Fruit fly (Drosophila melanogaster) whole organism, adult: ENCODE measurements around the gene CG13004.

Source experiments
- CG11617 ChIP-seq: fragments of 200-800 bp; sonication (Bioruptor generic); optimal IDR thresholded peaks from 2 replicates; lab custom pipeline; 2017; ENCODE audit warnings: mild to moderate bottlenecking, missing biosample characterization, missing genetic modification reagents, missing genetic modification characterization
- CG14711 ChIP-seq: fragments of 200-800 bp; sonication (Bioruptor generic); optimal IDR thresholded peaks from 2 replicates; lab custom pipeline; 2018; ENCODE audit warnings: missing biosample characterization, mild to moderate bottlenecking, missing genetic modification characterization, moderate library complexity
- CG1620 ChIP-seq: fragments of 200-800 bp; sonication (Bioruptor generic); optimal IDR thresholded peaks from 2 replicates; lab custom pipeline; 2016; ENCODE audit warnings: missing biosample characterization, missing genetic modification characterization
- CG33017 ChIP-seq: fragments of 200-800 bp; sonication (Bioruptor generic); optimal IDR thresholded peaks from 2 replicates; lab custom pipeline; 2018; ENCODE audit warnings: missing biosample characterization, mild to moderate bottlenecking, missing genetic modification characterization, moderate library complexity
- CG5204 ChIP-seq: fragments of 200-800 bp; sonication (Bioruptor generic); optimal IDR thresholded peaks from 2 replicates; lab custom pipeline; 2016; ENCODE audit warnings: missing biosample characterization, missing genetic modification characterization
- Clk ChIP-seq: fragments of 200-800 bp; sonication (Bioruptor generic); optimal IDR thresholded peaks from 2 replicates; lab custom pipeline; 2017; ENCODE audit warnings: missing biosample characterization, missing genetic modification characterization
- Crg-1 ChIP-seq: fragments of 200-800 bp; sonication (Bioruptor generic); optimal IDR thresholded peaks from 2 replicates; lab custom pipeline; 2016; ENCODE audit warnings: missing biosample characterization, missing genetic modification characterization
- Mnt ChIP-seq: fragments of 200-800 bp; sonication (Bioruptor generic); optimal IDR thresholded peaks from 2 replicates; lab custom pipeline; 2016; ENCODE audit warnings: missing biosample characterization, mild to moderate bottlenecking, missing genetic modification characterization
- bab1 ChIP-seq: fragments of 200-800 bp; sonication (Bioruptor generic); optimal IDR thresholded peaks from 3 replicates; lab custom pipeline; 2019; ENCODE audit warnings: missing biosample characterization, mild to moderate bottlenecking, missing genetic modification characterization, moderate library complexity
- kay ChIP-seq: fragments of 200-800 bp; sonication (Bioruptor generic); peaks from one replicate; lab custom pipeline; 2016; ENCODE audit warnings: missing biosample characterization, missing genetic modification characterization, borderline replicate concordance
- tj ChIP-seq: fragments of 200-800 bp; sonication (Bioruptor generic); optimal IDR thresholded peaks from 3 replicates; lab custom pipeline; 2017; ENCODE audit warnings: missing biosample characterization, mild to moderate bottlenecking, missing genetic modification characterization, moderate library complexity
- toe ChIP-seq: fragments of 200-800 bp; sonication (Bioruptor generic); optimal IDR thresholded peaks from 2 replicates; lab custom pipeline; 2016; ENCODE audit warnings: missing biosample characterization, missing genetic modification characterization

DNA sequence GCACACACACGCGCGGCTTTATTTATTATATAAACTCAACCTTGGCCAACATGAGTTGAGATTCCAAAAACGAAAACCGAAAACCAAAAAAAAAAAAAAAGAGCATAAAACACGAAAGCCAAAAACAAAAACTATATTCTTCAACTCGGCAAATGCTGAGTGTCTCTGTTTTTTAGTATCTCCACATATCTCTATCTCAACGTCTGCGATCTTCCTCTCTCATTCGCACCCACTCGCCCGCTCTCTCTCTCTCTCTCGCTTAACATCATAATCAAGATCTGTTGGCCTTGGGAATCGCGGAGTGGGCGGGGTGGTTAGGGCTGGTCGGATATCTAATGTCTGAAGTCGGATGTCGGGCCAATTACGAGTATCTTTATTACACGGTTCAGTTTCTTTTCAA, 55.1 kb downstream of the CG13004 start:
- peak; percentile 71 for TF ChIP-seq tj (GFP tag; lab: Kevin White, UChicago)
- no peak for TF ChIP-seq Mnt (GFP tag; lab: Kevin White, UChicago)
- no peak for TF ChIP-seq CG11617 (GFP tag; lab: Kevin White, UChicago)
- TF ChIP-seq CG5204 (GFP tag; lab: Kevin White, UChicago) = no peak
- no peak for TF ChIP-seq Crg-1 (GFP tag; lab: Kevin White, UChicago)
- no peak for TF ChIP-seq CG14711 (tag; lab: Kevin White, UChicago)
- no peak for TF ChIP-seq toe (GFP tag; lab: Kevin White, UChicago)
- TF ChIP-seq Clk = no peak
- no peak for TF ChIP-seq CG1620
- no peak for TF ChIP-seq CG33017 (tag; lab: Kevin White, UChicago)
- TF ChIP-seq bab1 (GFP tag; lab: Kevin White, UChicago) = no peak
- no peak for TF ChIP-seq kay
